Worm (Caenorhabditis elegans) whole organism, late embryonic: ENCODE measurements around the gene srd-67.

Source experiments
- K02D7.2 ChIP-seq: sonication (generic microtip); optimal IDR thresholded peaks from 2 replicates; lab custom pipeline; 2017; ENCODE audit warnings: mild to moderate bottlenecking, missing genetic modification characterization, missing compliant biosample characterization
- ceh-18 ChIP-seq: sonication (generic microtip); optimal IDR thresholded peaks from 2 replicates; lab custom pipeline; 2016; ENCODE audit warnings: missing genetic modification characterization, missing compliant biosample characterization
- ceh-24 ChIP-seq: sonication (generic microtip); optimal IDR thresholded peaks from 2 replicates; lab custom pipeline; 2016; ENCODE audit warnings: mild to moderate bottlenecking, missing genetic modification characterization, missing compliant biosample characterization
- ceh-31 ChIP-seq: sonication (generic microtip); optimal IDR thresholded peaks from 2 replicates; lab custom pipeline; 2016; ENCODE audit warnings: missing genetic modification characterization, missing compliant biosample characterization
- ceh-34 ChIP-seq: sonication (generic microtip); optimal IDR thresholded peaks from 2 replicates; lab custom pipeline; 2016; ENCODE audit warnings: mild to moderate bottlenecking, missing genetic modification characterization, missing compliant biosample characterization
- ceh-48 ChIP-seq: sonication (generic microtip); optimal IDR thresholded peaks from 2 replicates; lab custom pipeline; 2016; ENCODE audit warnings: missing genetic modification characterization, inconsistent platforms, missing compliant biosample characterization
- che-1 ChIP-seq: sonication (generic microtip); optimal IDR thresholded peaks from 2 replicates; lab custom pipeline; 2016; ENCODE audit warnings: mild to moderate bottlenecking, missing genetic modification characterization, missing compliant biosample characterization
- dmd-4 ChIP-seq: sonication (generic microtip); optimal IDR thresholded peaks from 2 replicates; lab custom pipeline; 2016; ENCODE audit warnings: borderline replicate concordance, missing genetic modification characterization, missing compliant biosample characterization
- dve-1 ChIP-seq: sonication (generic microtip); optimal IDR thresholded peaks from 2 replicates; lab custom pipeline; 2017; ENCODE audit warnings: antibody characterized with exemption, mild to moderate bottlenecking, missing genetic modification characterization, missing compliant biosample characterization
- elt-2 ChIP-seq: sonication (generic microtip); optimal IDR thresholded peaks from 2 replicates; lab custom pipeline; 2016; ENCODE audit warnings: missing genetic modification reagents, missing genetic modification characterization, missing compliant biosample characterization
- elt-4 ChIP-seq: sonication (generic microtip); optimal IDR thresholded peaks from 2 replicates; lab custom pipeline; 2016; ENCODE audit warnings: missing genetic modification characterization, missing compliant biosample characterization
- ets-4 ChIP-seq: sonication (generic microtip); optimal IDR thresholded peaks from 2 replicates; lab custom pipeline; 2016; ENCODE audit warnings: missing genetic modification characterization, missing compliant biosample characterization
- eyg-1 ChIP-seq: sonication (generic microtip); optimal IDR thresholded peaks from 2 replicates; lab custom pipeline; 2016; ENCODE audit warnings: missing genotype, missing genetic modification characterization, missing compliant biosample characterization
- hlh-15 ChIP-seq: sonication (generic microtip); optimal IDR thresholded peaks from 2 replicates; lab custom pipeline; 2016; ENCODE audit warnings: missing genetic modification characterization, missing compliant biosample characterization
- hlh-30 ChIP-seq: sonication (generic microtip); optimal IDR thresholded peaks from 2 replicates; lab custom pipeline; 2017; ENCODE audit warnings: antibody characterized with exemption, missing genetic modification characterization, missing compliant biosample characterization; ENCODE audit not compliant: insufficient read depth
- lim-6 ChIP-seq: sonication (generic microtip); optimal IDR thresholded peaks from 2 replicates; lab custom pipeline; 2016; ENCODE audit warnings: missing genetic modification characterization, missing compliant biosample characterization
- madf-2 ChIP-seq: sonication (generic microtip); optimal IDR thresholded peaks from 2 replicates; lab custom pipeline; 2017; ENCODE audit warnings: missing genetic modification characterization, missing compliant biosample characterization
- nfya-1 ChIP-seq: sonication (generic microtip); optimal IDR thresholded peaks from 2 replicates; lab custom pipeline; 2017; ENCODE audit warnings: missing genetic modification characterization, mild to moderate bottlenecking, missing compliant biosample characterization, antibody characterized with exemption, moderate library complexity
- nhr-232 ChIP-seq: sonication (generic microtip); optimal IDR thresholded peaks from 2 replicates; lab custom pipeline; 2016; ENCODE audit warnings: missing genetic modification characterization, missing compliant biosample characterization
- npax-4 ChIP-seq: sonication (generic microtip); optimal IDR thresholded peaks from 2 replicates; lab custom pipeline; 2016; ENCODE audit warnings: missing genetic modification characterization, missing compliant biosample characterization
- pag-3 ChIP-seq: sonication (generic microtip); optimal IDR thresholded peaks from 2 replicates; lab custom pipeline; 2016; ENCODE audit warnings: missing compliant biosample characterization, missing genetic modification characterization, borderline replicate concordance
- pat-9 ChIP-seq: fragments of 200-800 bp; sonication (Bioruptor generic); optimal IDR thresholded peaks from 2 replicates; lab custom pipeline; 2018; ENCODE audit warnings: mild to moderate bottlenecking, missing genetic modification characterization, moderate library complexity, missing compliant biosample characterization
- rnt-1 ChIP-seq: sonication (generic microtip); optimal IDR thresholded peaks from 2 replicates; lab custom pipeline; 2016; ENCODE audit warnings: missing genetic modification characterization, missing compliant biosample characterization
- syd-9 ChIP-seq: sonication (generic microtip); optimal IDR thresholded peaks from 2 replicates; lab custom pipeline; 2016; ENCODE audit warnings: mild to moderate bottlenecking, missing genetic modification characterization, moderate library complexity, missing compliant biosample characterization
- tbx-2 ChIP-seq: sonication (generic microtip); optimal IDR thresholded peaks from 2 replicates; lab custom pipeline; 2016; ENCODE audit warnings: missing genetic modification characterization, missing compliant biosample characterization
- ttx-3 ChIP-seq: sonication (generic microtip); optimal IDR thresholded peaks from 2 replicates; lab custom pipeline; 2016; ENCODE audit warnings: missing genetic modification reagents, missing genetic modification characterization, missing compliant biosample characterization
- unc-86 ChIP-seq: sonication (generic microtip); optimal IDR thresholded peaks from 2 replicates; lab custom pipeline; 2016; ENCODE audit warnings: missing genetic modification characterization, missing compliant biosample characterization
- ztf-16 ChIP-seq: sonication (generic microtip); optimal IDR thresholded peaks from 2 replicates; lab custom pipeline; 2017; ENCODE audit warnings: missing genetic modification characterization, missing compliant biosample characterization

The srd-67 gene

DNA sequence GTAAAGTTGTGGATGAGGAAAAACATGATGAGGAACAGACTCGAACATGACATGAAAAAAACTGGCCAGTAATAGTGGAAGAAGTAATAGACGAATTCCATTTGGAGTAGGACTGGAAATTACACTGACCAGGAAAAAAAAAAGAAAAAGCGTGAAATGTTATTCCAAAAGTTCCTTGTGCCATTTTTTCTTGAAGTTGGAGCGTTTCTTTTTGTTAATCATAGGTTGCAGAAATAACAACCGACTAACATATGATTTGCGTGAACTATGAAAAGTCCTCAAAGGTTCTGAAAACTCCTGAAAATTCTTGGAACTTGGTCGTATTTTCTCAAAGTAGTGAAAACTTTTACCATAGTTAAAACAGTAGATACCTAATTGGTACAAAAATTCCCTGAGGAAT is at the start of gene srd-67:
TSS of gene srd-67 (minus strand) at position 101 of the 400 bp plus-strand sequence.
- TF ChIP-seq ceh-34 (tag; lab: Kevin White, UChicago), result no peak
- TF ChIP-seq rnt-1, result no peak
- TF ChIP-seq syd-9, result no peak
- TF ChIP-seq madf-2 (tag; lab: Kevin White, UChicago), result no peak
- no peak for TF ChIP-seq ztf-16
- TF ChIP-seq ets-4 (tag; lab: Kevin White, UChicago), result no peak
- no peak for TF ChIP-seq hlh-15 (tag; lab: Kevin White, UChicago)
- no peak for TF ChIP-seq hlh-30 (tag; lab: Kevin White, UChicago)
- no peak for TF ChIP-seq che-1 (tag; lab: Kevin White, UChicago)
- TF ChIP-seq pag-3, result no peak
- no peak for TF ChIP-seq pat-9 (tag; lab: Kevin White, UChicago)
- TF ChIP-seq elt-2, result no peak

DNA sequence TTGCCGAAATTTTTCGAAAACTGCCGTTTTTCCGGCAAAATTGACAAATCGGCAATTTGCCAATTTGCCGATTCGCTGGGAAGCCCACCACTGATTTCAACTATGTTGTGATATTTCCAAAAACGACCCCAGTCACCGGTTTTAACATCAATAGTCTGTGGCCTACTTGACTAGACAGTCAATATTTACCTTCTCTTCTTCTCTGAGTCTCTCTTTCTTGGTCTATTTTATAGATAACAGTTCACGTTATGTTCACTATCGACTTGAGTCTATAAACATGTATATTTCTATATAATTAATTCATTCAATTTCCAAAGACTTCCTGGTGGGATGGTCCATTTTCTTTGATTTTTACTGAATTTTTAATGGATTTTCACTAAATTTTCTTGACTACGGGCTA is 49.1 kb upstream of the srd-67 start:
- TF ChIP-seq pag-3, result no peak
- TF ChIP-seq elt-2, result peak; percentile 48

DNA sequence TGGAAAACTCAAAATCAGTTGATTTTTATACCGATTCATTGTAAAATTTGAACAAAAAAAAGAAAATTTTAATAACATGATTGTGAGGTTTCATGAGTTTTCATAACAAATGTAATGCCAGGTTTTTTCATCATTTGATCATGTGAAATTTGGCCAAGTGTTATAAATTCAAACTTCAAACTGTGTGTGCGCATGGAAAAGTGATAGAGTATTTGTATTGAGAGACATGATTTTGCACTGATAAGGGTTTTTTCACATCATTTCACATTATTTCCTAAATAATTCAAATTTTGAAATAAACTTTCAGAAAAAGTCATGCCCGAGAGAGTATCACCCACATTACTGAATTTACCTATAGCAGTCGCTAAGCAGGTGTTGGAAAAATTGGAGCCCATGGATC is 45.5 kb upstream of the srd-67 start, which contains the start of gene fbxa-219:
TSS of gene fbxa-219 (plus strand) at position 277 of the 400 bp plus-strand sequence.
- TF ChIP-seq K02D7.2 (no peak), che-1 (tag; lab: Kevin White, UChicago) (no peak), eyg-1 (tag; lab: Kevin White, UChicago) (no peak)

DNA sequence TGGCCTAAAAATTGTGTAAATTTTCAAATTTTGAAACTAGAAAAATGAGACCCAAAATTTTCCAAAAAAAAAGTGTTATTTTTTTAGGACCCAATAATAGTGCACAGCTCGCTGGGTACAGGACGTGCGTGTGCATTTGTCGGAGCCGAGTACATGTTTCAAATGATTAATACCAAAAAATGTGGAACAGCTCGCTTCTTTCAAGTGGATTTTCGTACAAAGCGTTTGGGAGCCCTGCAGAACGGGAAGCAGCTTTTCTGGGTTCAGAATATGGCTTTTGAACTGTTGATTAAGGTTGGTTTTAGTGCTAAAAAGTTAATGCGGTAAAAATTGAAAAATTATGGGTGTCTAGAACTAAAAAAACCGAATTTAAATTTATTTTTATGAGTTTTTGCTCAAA is 42.6 kb upstream of the srd-67 start:
- TF ChIP-seq ttx-3 (tag; lab: Kevin White, UChicago) (no peak), dmd-4 (tag; lab: Kevin White, UChicago) (no peak), npax-4 (tag; lab: Kevin White, UChicago) (no peak)

DNA sequence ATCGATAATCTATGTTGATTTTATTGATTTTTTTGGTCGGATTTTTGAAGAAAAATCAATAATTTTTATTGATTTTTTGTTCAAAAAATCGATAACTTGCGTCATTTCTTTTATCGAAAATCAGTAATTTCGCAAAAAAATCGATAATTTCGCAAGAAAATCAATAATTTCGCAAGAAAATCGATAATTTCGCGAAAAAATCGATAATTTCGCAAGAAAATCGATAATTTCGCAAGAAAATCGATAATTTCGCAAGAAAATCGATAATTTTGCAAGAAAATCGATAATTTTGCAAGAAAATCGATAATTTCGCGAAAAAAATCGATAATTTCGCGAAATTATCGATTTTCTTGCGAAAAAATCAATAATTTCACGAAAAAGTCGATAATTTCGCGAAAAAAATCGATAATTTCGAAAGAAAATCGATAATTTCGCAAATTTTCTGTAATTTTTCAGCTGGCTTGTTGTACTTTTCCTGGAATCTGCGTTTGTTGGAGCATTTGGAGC is 37.8 kb upstream of the srd-67 start:
- no peak for TF ChIP-seq tbx-2
- peak; percentile 92 for TF ChIP-seq ceh-48

DNA sequence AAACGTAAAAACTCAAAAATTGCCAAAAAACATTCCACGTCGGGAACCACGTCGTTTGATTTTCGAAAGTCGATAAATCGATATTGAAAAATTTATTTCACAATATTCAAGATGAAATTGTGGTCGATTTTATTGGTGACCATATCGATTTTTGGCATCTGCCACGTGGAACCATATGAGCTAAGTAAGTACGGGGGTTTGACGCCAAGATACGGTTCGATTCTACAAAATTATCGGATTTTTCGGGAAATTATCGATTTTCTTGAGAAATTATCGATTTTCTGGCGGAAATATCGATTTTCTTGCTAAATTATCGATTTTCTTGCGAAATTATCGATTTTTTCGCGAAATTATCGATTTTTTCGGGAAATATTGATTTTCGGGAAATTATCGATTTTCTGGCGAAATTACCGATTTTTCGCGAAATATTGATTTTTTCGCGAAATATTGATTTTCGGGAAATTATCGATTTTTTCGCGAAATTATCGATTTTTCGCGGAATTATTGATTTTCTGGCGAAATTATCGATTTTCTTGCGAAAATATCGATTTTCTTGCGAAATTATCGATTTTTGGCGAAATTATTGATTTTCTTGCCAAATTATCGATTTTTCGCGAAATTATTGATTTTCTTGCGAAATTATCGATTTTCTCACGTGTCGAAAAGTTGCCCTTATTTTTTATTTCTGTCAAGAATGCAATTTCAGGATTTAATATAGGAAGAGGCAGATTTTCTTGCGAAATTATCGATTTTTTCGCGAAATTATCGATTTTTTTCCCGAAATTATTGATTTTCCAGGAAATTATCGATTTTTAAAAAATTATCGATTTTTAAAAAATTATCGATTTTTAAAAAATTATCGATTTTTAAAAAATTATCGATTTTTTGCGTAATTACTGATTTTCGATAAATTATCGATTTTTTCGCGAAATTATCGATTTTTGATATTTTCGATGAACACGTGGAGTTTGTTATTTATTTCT is 36.6 kb upstream of the srd-67 start, which contains the start of gene Y54F10BM.3:
TSS of gene Y54F10BM.3 (plus strand) at position 51 of the 983 bp plus-strand sequence.
- TF ChIP-seq che-1 (tag; lab: Kevin White, UChicago), result peak; percentile 6
- peak; percentile 98 for TF ChIP-seq ceh-48
- TF ChIP-seq ztf-16, result no peak
- no peak for TF ChIP-seq dve-1

DNA sequence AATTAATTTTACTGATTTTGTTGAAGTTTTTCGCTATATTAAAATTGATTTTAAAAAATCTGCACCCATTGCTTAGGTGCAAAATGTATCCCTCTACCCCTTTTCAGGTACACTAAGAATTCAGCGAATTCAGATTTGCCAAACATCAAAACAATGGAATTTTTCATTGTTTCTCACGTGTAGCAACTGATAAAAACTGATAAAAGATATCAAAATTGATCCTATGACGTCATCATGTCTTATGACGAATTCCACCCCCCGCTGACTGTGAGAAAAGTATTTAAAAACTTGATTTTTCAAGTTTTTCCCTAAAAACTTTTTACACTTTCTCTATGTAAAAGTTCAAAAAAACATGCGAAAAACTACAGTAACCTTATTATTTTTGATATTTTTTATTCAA is 34.9 kb upstream of the srd-67 start, which contains the start of gene Y54F10BM.22:
TSS of gene Y54F10BM.22 (plus strand) at position 331 of the 400 bp plus-strand sequence.
- TF ChIP-seq ets-4 (tag; lab: Kevin White, UChicago), result no peak
- TF ChIP-seq elt-4 (tag; lab: Kevin White, UChicago), result no peak
- no peak for TF ChIP-seq ceh-24
- TF ChIP-seq nhr-232, result no peak
- TF ChIP-seq tbx-2, result no peak
- TF ChIP-seq nfya-1 (tag; lab: Kevin White, UChicago), result no peak
- TF ChIP-seq che-1 (tag; lab: Kevin White, UChicago), result no peak
- no peak for TF ChIP-seq ceh-31 (tag; lab: Kevin White, UChicago)
- TF ChIP-seq ceh-18 (tag; lab: Kevin White, UChicago), result no peak
- no peak for TF ChIP-seq lim-6 (tag; lab: Kevin White, UChicago)
- no peak for TF ChIP-seq unc-86 (tag; lab: Kevin White, UChicago)
